Worm (Caenorhabditis elegans) whole organism, mixed stage, embryonic: Measurements from ENCODE around the gene inx-3.

Experiments used
- M03D4.4 ChIP-seq: sonication (generic microtip); optimal IDR thresholded peaks from 2 replicates; lab custom pipeline; 2017; ENCODE audit warnings: mild to moderate bottlenecking, missing genetic modification characterization, missing compliant biosample characterization
- bed-3 ChIP-seq: fragments of 200-800 bp; sonication (Bioruptor generic); optimal IDR thresholded peaks from 3 replicates; lab custom pipeline; 2018; ENCODE audit warnings: mild to moderate bottlenecking, missing genetic modification characterization, moderate library complexity, missing compliant biosample characterization
- blmp-1 ChIP-seq: fragments of 150-350 bp; optimal IDR thresholded peaks from 2 replicates; lab custom pipeline; 2014; ENCODE audit warnings: missing biosample characterization, missing genetic modification characterization
- ceh-39 ChIP-seq: fragments of 150-350 bp; optimal IDR thresholded peaks from 2 replicates; lab custom pipeline; 2014; ENCODE audit warnings: missing biosample characterization, missing genetic modification characterization
- ceh-43 ChIP-seq: fragments of 200-800 bp; sonication (Bioruptor generic); optimal IDR thresholded peaks from 2 replicates; lab custom pipeline; 2018; ENCODE audit warnings: mild to moderate bottlenecking, missing genetic modification characterization, moderate library complexity, missing compliant biosample characterization
- ceh-83 ChIP-seq: fragments of 200-800 bp; sonication (Bioruptor generic); optimal IDR thresholded peaks from 2 replicates; lab custom pipeline; 2018; ENCODE audit warnings: mild to moderate bottlenecking, missing genetic modification characterization, missing compliant biosample characterization
- ces-1 ChIP-seq: fragments of 150-350 bp; optimal IDR thresholded peaks from 2 replicates; lab custom pipeline; 2014; ENCODE audit warnings: missing biosample characterization, missing genetic modification reagents, missing genetic modification characterization
- cnd-1 ChIP-seq: fragments of 200-800 bp; sonication (Bioruptor generic); optimal IDR thresholded peaks from 2 replicates; lab custom pipeline; 2018; ENCODE audit warnings: mild to moderate bottlenecking, missing genetic modification characterization, missing compliant biosample characterization
- drap-1 ChIP-seq: fragments of 200-800 bp; sonication (Bioruptor generic); optimal IDR thresholded peaks from 3 replicates; lab custom pipeline; 2018; ENCODE audit warnings: mild to moderate bottlenecking, missing genetic modification characterization, missing compliant biosample characterization
- elt-1 ChIP-seq: sonication (generic microtip); optimal IDR thresholded peaks from 2 replicates; lab custom pipeline; 2017; ENCODE audit warnings: missing genetic modification characterization, mild to moderate bottlenecking, missing compliant biosample characterization, antibody characterized with exemption, moderate library complexity, borderline replicate concordance; ENCODE audit not compliant: insufficient read depth
- flh-1 ChIP-seq: fragments of 200-800 bp; sonication (Bioruptor generic); optimal IDR thresholded peaks from 2 replicates; lab custom pipeline; 2018; ENCODE audit warnings: mild to moderate bottlenecking, missing genetic modification characterization, moderate library complexity, missing compliant biosample characterization
- ham-2 ChIP-seq: fragments of 200-800 bp; sonication (Bioruptor generic); optimal IDR thresholded peaks from 2 replicates; lab custom pipeline; 2018; ENCODE audit warnings: mild to moderate bottlenecking, missing genetic modification characterization, missing compliant biosample characterization
- hlh-1 ChIP-seq: fragments of 150-350 bp; optimal IDR thresholded peaks from 2 replicates; lab custom pipeline; 2014; ENCODE audit warnings: missing biosample characterization, missing genetic modification reagents, missing genetic modification characterization
- lin-13 ChIP-seq: fragments of 150-350 bp; optimal IDR thresholded peaks from 2 replicates; lab custom pipeline; 2014; ENCODE audit warnings: missing biosample characterization, missing genetic modification characterization
- lin-32 ChIP-seq: fragments of 200-800 bp; sonication (Bioruptor generic); optimal IDR thresholded peaks from 2 replicates; lab custom pipeline; 2018; ENCODE audit warnings: mild to moderate bottlenecking, missing genetic modification characterization, missing compliant biosample characterization
- lsy-2 ChIP-seq: fragments of 150-350 bp; optimal IDR thresholded peaks from 2 replicates; lab custom pipeline; 2014; ENCODE audit warnings: missing biosample characterization, missing genetic modification characterization
- mab-5 ChIP-seq: fragments of 150-350 bp; optimal IDR thresholded peaks from 2 replicates; lab custom pipeline; 2014; ENCODE audit warnings: missing biosample characterization, missing genetic modification characterization
- mep-1 ChIP-seq: fragments of 150-350 bp; optimal IDR thresholded peaks from 2 replicates; lab custom pipeline; 2017; ENCODE audit warnings: missing biosample characterization, missing genetic modification reagents, missing genetic modification characterization, inconsistent platforms
- mls-2 ChIP-seq: sonication (generic microtip); optimal IDR thresholded peaks from 2 replicates; lab custom pipeline; 2016; ENCODE audit warnings: mild to moderate bottlenecking, missing genetic modification characterization, moderate library complexity, missing compliant biosample characterization
- nhr-12 ChIP-seq: fragments of 150-350 bp; optimal IDR thresholded peaks from 2 replicates; lab custom pipeline; 2014; ENCODE audit warnings: missing biosample characterization, missing genetic modification characterization
- nhr-2 ChIP-seq: fragments of 150-350 bp; optimal IDR thresholded peaks from 2 replicates; lab custom pipeline; 2014; ENCODE audit warnings: missing biosample characterization, missing genetic modification characterization
- nhr-237 ChIP-seq: fragments of 150-350 bp; optimal IDR thresholded peaks from 2 replicates; lab custom pipeline; 2014; ENCODE audit warnings: missing biosample characterization, missing genetic modification characterization
- nhr-28 ChIP-seq: fragments of 150-350 bp; optimal IDR thresholded peaks from 2 replicates; lab custom pipeline; 2014; ENCODE audit warnings: missing biosample characterization, missing genetic modification characterization
- nhr-76 ChIP-seq: sonication (generic microtip); optimal IDR thresholded peaks from 2 replicates; lab custom pipeline; 2017; ENCODE audit warnings: missing biosample characterization, missing genetic modification characterization
- pha-4 ChIP-seq: fragments of 150-350 bp; optimal IDR thresholded peaks from 2 replicates; lab custom pipeline; 2018; ENCODE audit warnings: missing biosample characterization, missing genetic modification reagents, missing genetic modification characterization
- snpc-4 ChIP-seq: fragments of 150-350 bp; optimal IDR thresholded peaks from 2 replicates; lab custom pipeline; 2014; ENCODE audit warnings: missing biosample characterization, missing genetic modification characterization
- sptf-1 ChIP-seq: sonication (generic microtip); optimal IDR thresholded peaks from 2 replicates; lab custom pipeline; 2017; ENCODE audit warnings: mild to moderate bottlenecking, missing genetic modification characterization, moderate library complexity, missing compliant biosample characterization
- tbx-8 ChIP-seq: fragments of 200-800 bp; sonication (Bioruptor generic); optimal IDR thresholded peaks from 2 replicates; lab custom pipeline; 2018; ENCODE audit warnings: mild to moderate bottlenecking, missing genetic modification characterization, moderate library complexity, missing compliant biosample characterization
- unc-120 ChIP-seq: sonication (generic microtip); optimal IDR thresholded peaks from 2 replicates; lab custom pipeline; 2017; ENCODE audit warnings: missing genetic modification characterization, missing compliant biosample characterization; ENCODE audit not compliant: poor library complexity, severe bottlenecking
- unc-39 ChIP-seq: fragments of 150-350 bp; optimal IDR thresholded peaks from 2 replicates; lab custom pipeline; 2014; ENCODE audit warnings: missing biosample characterization, missing genetic modification characterization
- unc-62 ChIP-seq: fragments of 150-350 bp; optimal IDR thresholded peaks from 2 replicates; lab custom pipeline; 2014; ENCODE audit warnings: missing biosample characterization, missing genetic modification reagents, missing genetic modification characterization
- zip-8 ChIP-seq: fragments of 150-350 bp; optimal IDR thresholded peaks from 2 replicates; lab custom pipeline; 2014; ENCODE audit warnings: missing biosample characterization, missing genetic modification characterization
- ztf-11 ChIP-seq: fragments of 150-350 bp; optimal IDR thresholded peaks from 2 replicates; lab custom pipeline; 2014; ENCODE audit warnings: missing biosample characterization, missing genetic modification characterization

Gene inx-3

ce11 chrX:5976206-5976960 lies 19.6 kb upstream of the inx-3 start:
- TF ChIP-seq ces-1 (GFP tag; lab: Kevin White, UChicago) (peak; percentile 67), elt-1 (no peak), unc-120 (tag; lab: Kevin White, UChicago) (peak; percentile 83), unc-62 (GFP tag; lab: Kevin White, UChicago) (peak; percentile 5)

ce11 chrX:5977754-5978153 lies 18.2 kb upstream of the inx-3 start, which contains the start of gene kin-2:
kin-2 (minus strand) TSS chrX:5977854.
- TF ChIP-seq ces-1 (GFP tag; lab: Kevin White, UChicago) (no peak), sptf-1 (no peak), zip-8 (tag; lab: Kevin White, UChicago) (no peak), snpc-4 (tag; lab: Kevin White, UChicago) (no peak), mls-2 (tag; lab: Kevin White, UChicago) (no peak), elt-1 (no peak), unc-120 (tag; lab: Kevin White, UChicago) (no peak), ceh-39 (tag; lab: Kevin White, UChicago) (no peak), lsy-2 (no peak), flh-1 (GFP tag; lab: Kevin White, UChicago) (no peak), mep-1 (no peak), cnd-1 (tag; lab: Kevin White, UChicago) (no peak), nhr-28 (tag; lab: Kevin White, UChicago) (no peak), unc-62 (GFP tag; lab: Kevin White, UChicago) (no peak)

ce11 chrX:5981698-5982097 lies 14.3 kb upstream of the inx-3 start:
- TF ChIP-seq mep-1 (peak; percentile 40), hlh-1 (no peak), nhr-237 (tag; lab: Kevin White, UChicago) (no peak), ces-1 (GFP tag; lab: Kevin White, UChicago) (peak; percentile 37), ztf-11 (tag; lab: Kevin White, UChicago) (no peak), snpc-4 (tag; lab: Kevin White, UChicago) (no peak), nhr-28 (tag; lab: Kevin White, UChicago) (no peak), elt-1 (no peak), mls-2 (tag; lab: Kevin White, UChicago) (no peak)
- TF ChIP-seq, all 35 proteins: peak for 2

ce11 chrX:5982799-5983198 lies 13.2 kb upstream of the inx-3 start:
- TF ChIP-seq mep-1 = no peak
- no peak for TF ChIP-seq snpc-4 (tag; lab: Kevin White, UChicago)
- TF ChIP-seq cnd-1 (tag; lab: Kevin White, UChicago) = no peak
- no peak for TF ChIP-seq ceh-83 (GFP tag; lab: Kevin White, UChicago)
- no peak for TF ChIP-seq lin-13
- TF ChIP-seq ces-1 (GFP tag; lab: Kevin White, UChicago) = no peak
- TF ChIP-seq nhr-237 (tag; lab: Kevin White, UChicago) = no peak
- no peak for TF ChIP-seq nhr-2 (tag; lab: Kevin White, UChicago)
- no peak for TF ChIP-seq blmp-1 (tag; lab: Kevin White, UChicago)
- no peak for TF ChIP-seq unc-62 (GFP tag; lab: Kevin White, UChicago)
- TF ChIP-seq nhr-28 (tag; lab: Kevin White, UChicago) = no peak
- TF ChIP-seq ztf-11 (tag; lab: Kevin White, UChicago) = no peak
- no peak for TF ChIP-seq sptf-1
- no peak for TF ChIP-seq lin-32 (GFP tag; lab: Kevin White, UChicago)
- no peak for TF ChIP-seq unc-39 (tag; lab: Kevin White, UChicago)
- TF ChIP-seq pha-4 (tag; lab: Kevin White, UChicago) = no peak

ce11 chrX:5983267-5983666 lies 12.7 kb upstream of the inx-3 start:
- TF ChIP-seq cnd-1 (tag; lab: Kevin White, UChicago) (no peak), ceh-83 (GFP tag; lab: Kevin White, UChicago) (no peak), ces-1 (GFP tag; lab: Kevin White, UChicago) (peak; percentile 90)

ce11 chrX:5984581-5985039 lies 11.3 kb upstream of the inx-3 start, which contains the start of gene klp-13:
klp-13 (plus strand) TSS chrX:5984989.
- TF ChIP-seq pha-4 (tag; lab: Kevin White, UChicago) (peak; percentile 33), ztf-11 (tag; lab: Kevin White, UChicago) (no peak), tbx-8 (GFP tag; lab: Kevin White, UChicago) (no peak), nhr-12 (tag; lab: Kevin White, UChicago) (peak; percentile 11), mls-2 (tag; lab: Kevin White, UChicago) (peak; percentile 76), ham-2 (GFP tag; lab: Kevin White, UChicago) (peak; percentile 95), cnd-1 (tag; lab: Kevin White, UChicago) (no peak), drap-1 (GFP tag; lab: Kevin White, UChicago) (peak; percentile 62), nhr-76 (no peak), hlh-1 (peak; percentile 80), ces-1 (GFP tag; lab: Kevin White, UChicago) (peak; percentile 70), zip-8 (tag; lab: Kevin White, UChicago) (no peak), sptf-1 (peak; percentile 75), ceh-83 (GFP tag; lab: Kevin White, UChicago) (no peak), lin-32 (GFP tag; lab: Kevin White, UChicago) (no peak), flh-1 (GFP tag; lab: Kevin White, UChicago) (no peak), nhr-237 (tag; lab: Kevin White, UChicago) (peak; percentile 85), mab-5 (no peak), M03D4.4 (no peak), snpc-4 (tag; lab: Kevin White, UChicago) (no peak), unc-39 (tag; lab: Kevin White, UChicago) (no peak), blmp-1 (tag; lab: Kevin White, UChicago) (no peak), nhr-28 (tag; lab: Kevin White, UChicago) (no peak), ceh-43 (GFP tag; lab: Kevin White, UChicago) (no peak), bed-3 (GFP tag; lab: Kevin White, UChicago) (no peak), lin-13 (peak; percentile 51), unc-62 (GFP tag; lab: Kevin White, UChicago) (peak; percentile 55)
